Worm (Caenorhabditis elegans): ENCODE measurements around the gene clp-6.

clp-6 gene

DNA sequence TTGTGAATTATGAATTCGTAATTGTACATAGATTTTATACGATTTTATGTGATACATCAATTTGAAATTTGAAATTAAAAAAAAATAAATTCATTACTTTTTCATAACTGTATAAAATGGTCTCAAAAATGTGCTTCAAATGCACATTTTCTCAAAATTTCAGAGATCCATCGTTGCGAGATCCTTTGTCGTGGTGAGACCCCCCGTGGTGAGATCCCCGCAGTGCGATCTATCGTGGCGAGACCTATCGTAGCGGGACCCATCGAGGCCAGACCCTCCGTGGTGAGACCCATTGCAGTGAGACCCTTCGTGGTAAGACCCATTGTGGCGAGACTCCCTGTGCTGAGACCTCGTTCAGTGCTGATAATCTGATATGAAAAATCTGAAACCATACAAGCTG lies 24.6 kb upstream of the clp-6 start:
- TF ChIP-seq bed-1 (GFP tag; IDR thresholded peaks at IDR 0.05): no peak
- TF ChIP-seq madf-8 (GFP tag; conservative IDR thresholded peaks at IDR 0.05): no peak
- TF ChIP-seq sea-2 (GFP tag; IDR thresholded peaks at IDR 0.05): no peak
- TF ChIP-seq Y79H2A.3 (GFP tag; conservative IDR thresholded peaks at IDR 0.05): no peak
- TF ChIP-seq Y67H2A.10 (GFP tag; conservative IDR thresholded peaks at IDR 0.05): no peak
- no peak for TF ChIP-seq unc-62 (GFP tag; optimal IDR thresholded peaks at IDR 0.05)
- no peak for TF ChIP-seq atf-7 (tag; optimal IDR thresholded peaks at IDR 0.05)
- TF ChIP-seq nhr-27 (tag; optimal IDR thresholded peaks at IDR 0.05): no peak
- TF ChIP-seq F57A8.1 (GFP tag; optimal IDR thresholded peaks at IDR 0.05): no peak
- TF ChIP-seq F49E8.2 (tag; optimal IDR thresholded peaks at IDR 0.05; ENCODE audit: insufficient read depth): no peak
- TF ChIP-seq ztf-26 (tag; optimal IDR thresholded peaks at IDR 0.05): peak; percentile 56
- TF ChIP-seq attf-3 (GFP tag; conservative IDR thresholded peaks at IDR 0.05): no peak
- TF ChIP-seq athp-1 (tag; optimal IDR thresholded peaks at IDR 0.05): no peak
- TF ChIP-seq ets-4 (GFP tag; optimal IDR thresholded peaks at IDR 0.05): no peak
- TF ChIP-seq attf-6 (GFP tag; IDR thresholded peaks at IDR 0.05): no peak
- TF ChIP-seq hsf-1 (GFP tag; IDR thresholded peaks at IDR 0.05): no peak
- TF ChIP-seq lin-40 (tag; optimal IDR thresholded peaks at IDR 0.05): peak; percentile 49
- TF ChIP-seq F22D6.2 (tag; optimal IDR thresholded peaks at IDR 0.05): no peak
- peak; percentile 38 for TF ChIP-seq chd-7 (tag; optimal IDR thresholded peaks at IDR 0.05)
- no peak for TF ChIP-seq madf-3 (GFP tag; IDR thresholded peaks at IDR 0.05)
- TF ChIP-seq C06A6.2 (GFP tag; conservative IDR thresholded peaks at IDR 0.05): no peak
- peak; percentile 73 for TF ChIP-seq Y53G8AR.9 (GFP tag; conservative IDR thresholded peaks at IDR 0.05)
- TF ChIP-seq egl-18 (GFP tag; IDR thresholded peaks at IDR 0.05): no peak
- peak; percentile 91 for TF ChIP-seq repo-1 (tag; optimal IDR thresholded peaks at IDR 0.05)
- TF ChIP-seq nhr-179 (tag; optimal IDR thresholded peaks at IDR 0.05): no peak
- TF ChIP-seq mcd-1 (GFP tag; IDR thresholded peaks at IDR 0.05): no peak
- TF ChIP-seq tbp1 (GFP tag; optimal IDR thresholded peaks at IDR 0.05): no peak
- TF ChIP-seq tbx-9 (tag; optimal IDR thresholded peaks at IDR 0.05; ENCODE audit: borderline replicate concordance): no peak
- no peak for TF ChIP-seq let-607 (tag; optimal IDR thresholded peaks at IDR 0.05)
- no peak for TF ChIP-seq cebp-1 (GFP tag; IDR thresholded peaks at IDR 0.05)
- TF ChIP-seq cebp-1 (tag; optimal IDR thresholded peaks at IDR 0.05): peak; percentile 61
- TF ChIP-seq dox-1 (GFP tag; IDR thresholded peaks at IDR 0.05): no peak
- no peak for TF ChIP-seq lsl-1 (GFP tag; optimal IDR thresholded peaks at IDR 0.05)
- no peak for TF ChIP-seq somi-1 (GFP tag; optimal IDR thresholded peaks at IDR 0.05)
- no peak for TF ChIP-seq dpl-1 (GFP tag; optimal IDR thresholded peaks at IDR 0.05)
- TF ChIP-seq ztf-22 (GFP tag; optimal IDR thresholded peaks at IDR 0.05): no peak
- TF ChIP-seq nfyb-1 (GFP tag; IDR thresholded peaks at IDR 0.05): no peak
- TF ChIP-seq Y56A3A.18 (GFP tag; IDR thresholded peaks at IDR 0.05): no peak
- peak; percentile 45; the same call in 1 of the 2 replicates for TF ChIP-seq B0336.3 (GFP tag; IDR thresholded peaks at IDR 0.05)
- TF ChIP-seq lin-26 (GFP tag; IDR thresholded peaks at IDR 0.05): peak; percentile 82
- TF ChIP-seq K11D2.4 (GFP tag; IDR thresholded peaks at IDR 0.05): 0 out of 2 replicates have a peak, but pooled peaks have one; percentile 67
- peak; percentile 34 for TF ChIP-seq ZK185.1 (tag; optimal IDR thresholded peaks at IDR 0.05; ENCODE audit: poor library complexity, severe bottlenecking)
- no peak for TF ChIP-seq hmg-1.2 (GFP tag; IDR thresholded peaks at IDR 0.05)
- no peak for TF ChIP-seq C17E4.6 (GFP tag; IDR thresholded peaks at IDR 0.05)
- TF ChIP-seq egrh-3 (GFP tag; IDR thresholded peaks at IDR 0.05): no peak
- TF ChIP-seq ztf-28 (GFP tag; IDR thresholded peaks at IDR 0.05): no peak
- TF ChIP-seq nhr-90 (tag; optimal IDR thresholded peaks at IDR 0.05): peak; percentile 54
- no peak for TF ChIP-seq attf-5 (GFP tag; optimal IDR thresholded peaks at IDR 0.05)
- TF ChIP-seq lin-35 (GFP tag; optimal IDR thresholded peaks at IDR 0.05): peak in 1 of 3 experiments; percentile 55
